Fruit fly (Drosophila melanogaster) whole organism, adult: Measurements from ENCODE around the gene ND-B14.5B.

Experiments
- CG5204 ChIP-seq: fragments of 200-800 bp; sonication (Bioruptor generic); optimal IDR thresholded peaks from 2 replicates; lab custom pipeline; 2016; ENCODE audit warnings: missing biosample characterization, missing genetic modification characterization
- CG7045 ChIP-seq: fragments of 200-800 bp; sonication (Bioruptor generic); optimal IDR thresholded peaks from 2 replicates; lab custom pipeline; 2017; ENCODE audit warnings: missing biosample characterization, mild to moderate bottlenecking, missing genetic modification characterization
- CG7101 ChIP-seq: fragments of 200-800 bp; sonication (Bioruptor generic); optimal IDR thresholded peaks from 2 replicates; lab custom pipeline; 2018; ENCODE audit warnings: missing biosample characterization, mild to moderate bottlenecking, missing genetic modification characterization, moderate library complexity
- Clk ChIP-seq: fragments of 200-800 bp; sonication (Bioruptor generic); optimal IDR thresholded peaks from 2 replicates; lab custom pipeline; 2017; ENCODE audit warnings: missing biosample characterization, missing genetic modification characterization
- Crg-1 ChIP-seq: fragments of 200-800 bp; sonication (Bioruptor generic); optimal IDR thresholded peaks from 2 replicates; lab custom pipeline; 2016; ENCODE audit warnings: missing biosample characterization, missing genetic modification characterization
- Mnt ChIP-seq: fragments of 200-800 bp; sonication (Bioruptor generic); optimal IDR thresholded peaks from 2 replicates; lab custom pipeline; 2016; ENCODE audit warnings: missing biosample characterization, mild to moderate bottlenecking, missing genetic modification characterization
- bab1 ChIP-seq: fragments of 200-800 bp; sonication (Bioruptor generic); optimal IDR thresholded peaks from 3 replicates; lab custom pipeline; 2019; ENCODE audit warnings: missing biosample characterization, mild to moderate bottlenecking, missing genetic modification characterization, moderate library complexity
- cic ChIP-seq: fragments of 200-800 bp; sonication (Bioruptor generic); optimal IDR thresholded peaks from 2 replicates; lab custom pipeline; 2017; ENCODE audit warnings: missing biosample characterization, mild to moderate bottlenecking, missing genetic modification characterization, moderate library complexity
- kay ChIP-seq: fragments of 200-800 bp; sonication (Bioruptor generic); peaks from one replicate; lab custom pipeline; 2016; ENCODE audit warnings: missing biosample characterization, missing genetic modification characterization, borderline replicate concordance
- ovo ChIP-seq: fragments of 200-800 bp; sonication (Bioruptor generic); optimal IDR thresholded peaks from 2 replicates; lab custom pipeline; 2016; ENCODE audit warnings: missing biosample characterization, missing genetic modification characterization
- tj ChIP-seq: fragments of 200-800 bp; sonication (Bioruptor generic); optimal IDR thresholded peaks from 3 replicates; lab custom pipeline; 2017; ENCODE audit warnings: missing biosample characterization, mild to moderate bottlenecking, missing genetic modification characterization, moderate library complexity
- toe ChIP-seq: fragments of 200-800 bp; sonication (Bioruptor generic); optimal IDR thresholded peaks from 2 replicates; lab custom pipeline; 2016; ENCODE audit warnings: missing biosample characterization, missing genetic modification characterization

- TF ChIP-seq Crg-1, result no peak
- TF ChIP-seq Mnt (GFP tag; lab: Kevin White, UChicago), result no peak
- no peak for TF ChIP-seq CG7045 (GFP tag; lab: Kevin White, UChicago)
- no peak for TF ChIP-seq CG5204 (GFP tag; lab: Kevin White, UChicago)
- TF ChIP-seq cic (GFP tag; lab: Kevin White, UChicago), result no peak
- no peak for TF ChIP-seq toe (GFP tag; lab: Kevin White, UChicago)
- no peak for TF ChIP-seq ovo (GFP tag; lab: Kevin White, UChicago)
- TF ChIP-seq tj (GFP tag; lab: Kevin White, UChicago), result no peak
- TF ChIP-seq Clk (GFP tag; lab: Kevin White, UChicago), result no peak
- no peak for TF ChIP-seq CG7101 (tag; lab: Kevin White, UChicago)
- no peak for TF ChIP-seq bab1
- no peak for TF ChIP-seq kay (GFP tag; lab: Kevin White, UChicago)
Measured at dm6 chr2L:3179654-3180053, 34.0 kb upstream of the ND-B14.5B start.
